Worm (Caenorhabditis elegans) whole organism, mixed stage, embryonic: ENCODE measurements around the gene C54F6.19.

Experiments used
- bed-3 ChIP-seq: fragments of 200-800 bp; sonication (Bioruptor generic); optimal IDR thresholded peaks from 3 replicates; lab custom pipeline; 2018; ENCODE audit warnings: mild to moderate bottlenecking, missing genetic modification characterization, moderate library complexity, missing compliant biosample characterization
- blmp-1 ChIP-seq: fragments of 150-350 bp; optimal IDR thresholded peaks from 2 replicates; lab custom pipeline; 2014; ENCODE audit warnings: missing biosample characterization, missing genetic modification characterization
- ceh-39 ChIP-seq: fragments of 150-350 bp; optimal IDR thresholded peaks from 2 replicates; lab custom pipeline; 2014; ENCODE audit warnings: missing biosample characterization, missing genetic modification characterization
- ceh-83 ChIP-seq: fragments of 200-800 bp; sonication (Bioruptor generic); optimal IDR thresholded peaks from 2 replicates; lab custom pipeline; 2018; ENCODE audit warnings: mild to moderate bottlenecking, missing genetic modification characterization, missing compliant biosample characterization
- ces-1 ChIP-seq: fragments of 150-350 bp; optimal IDR thresholded peaks from 2 replicates; lab custom pipeline; 2014; ENCODE audit warnings: missing biosample characterization, missing genetic modification reagents, missing genetic modification characterization
- cnd-1 ChIP-seq: fragments of 200-800 bp; sonication (Bioruptor generic); optimal IDR thresholded peaks from 2 replicates; lab custom pipeline; 2018; ENCODE audit warnings: mild to moderate bottlenecking, missing genetic modification characterization, missing compliant biosample characterization
- drap-1 ChIP-seq: fragments of 200-800 bp; sonication (Bioruptor generic); optimal IDR thresholded peaks from 3 replicates; lab custom pipeline; 2018; ENCODE audit warnings: mild to moderate bottlenecking, missing genetic modification characterization, missing compliant biosample characterization
- elt-1 ChIP-seq: sonication (generic microtip); optimal IDR thresholded peaks from 2 replicates; lab custom pipeline; 2017; ENCODE audit warnings: missing genetic modification characterization, mild to moderate bottlenecking, missing compliant biosample characterization, antibody characterized with exemption, moderate library complexity, borderline replicate concordance; ENCODE audit not compliant: insufficient read depth
- elt-3 ChIP-seq: fragments of 150-350 bp; optimal IDR thresholded peaks from 2 replicates; lab custom pipeline; 2014; ENCODE audit warnings: missing biosample characterization, missing genetic modification characterization
- flh-1 ChIP-seq: fragments of 200-800 bp; sonication (Bioruptor generic); optimal IDR thresholded peaks from 2 replicates; lab custom pipeline; 2018; ENCODE audit warnings: mild to moderate bottlenecking, missing genetic modification characterization, moderate library complexity, missing compliant biosample characterization
- ham-2 ChIP-seq: fragments of 200-800 bp; sonication (Bioruptor generic); optimal IDR thresholded peaks from 2 replicates; lab custom pipeline; 2018; ENCODE audit warnings: mild to moderate bottlenecking, missing genetic modification characterization, missing compliant biosample characterization
- hlh-1 ChIP-seq: fragments of 150-350 bp; optimal IDR thresholded peaks from 2 replicates; lab custom pipeline; 2014; ENCODE audit warnings: missing biosample characterization, missing genetic modification reagents, missing genetic modification characterization
- lin-13 ChIP-seq: fragments of 150-350 bp; optimal IDR thresholded peaks from 2 replicates; lab custom pipeline; 2014; ENCODE audit warnings: missing biosample characterization, missing genetic modification characterization
- lin-32 ChIP-seq: fragments of 200-800 bp; sonication (Bioruptor generic); optimal IDR thresholded peaks from 2 replicates; lab custom pipeline; 2018; ENCODE audit warnings: mild to moderate bottlenecking, missing genetic modification characterization, missing compliant biosample characterization
- mab-5 ChIP-seq: fragments of 150-350 bp; optimal IDR thresholded peaks from 2 replicates; lab custom pipeline; 2014; ENCODE audit warnings: missing biosample characterization, missing genetic modification characterization
- mep-1 ChIP-seq: fragments of 150-350 bp; optimal IDR thresholded peaks from 2 replicates; lab custom pipeline; 2017; ENCODE audit warnings: missing biosample characterization, missing genetic modification reagents, missing genetic modification characterization, inconsistent platforms
- mls-2 ChIP-seq: sonication (generic microtip); optimal IDR thresholded peaks from 2 replicates; lab custom pipeline; 2016; ENCODE audit warnings: mild to moderate bottlenecking, missing genetic modification characterization, moderate library complexity, missing compliant biosample characterization
- nhr-12 ChIP-seq: fragments of 150-350 bp; optimal IDR thresholded peaks from 2 replicates; lab custom pipeline; 2014; ENCODE audit warnings: missing biosample characterization, missing genetic modification characterization
- nhr-2 ChIP-seq: fragments of 150-350 bp; optimal IDR thresholded peaks from 2 replicates; lab custom pipeline; 2014; ENCODE audit warnings: missing biosample characterization, missing genetic modification characterization
- nhr-237 ChIP-seq: fragments of 150-350 bp; optimal IDR thresholded peaks from 2 replicates; lab custom pipeline; 2014; ENCODE audit warnings: missing biosample characterization, missing genetic modification characterization
- nhr-28 ChIP-seq: fragments of 150-350 bp; optimal IDR thresholded peaks from 2 replicates; lab custom pipeline; 2014; ENCODE audit warnings: missing biosample characterization, missing genetic modification characterization
- nhr-76 ChIP-seq: sonication (generic microtip); optimal IDR thresholded peaks from 2 replicates; lab custom pipeline; 2017; ENCODE audit warnings: missing biosample characterization, missing genetic modification characterization
- pha-4 ChIP-seq: fragments of 150-350 bp; optimal IDR thresholded peaks from 2 replicates; lab custom pipeline; 2018; ENCODE audit warnings: missing biosample characterization, missing genetic modification reagents, missing genetic modification characterization
- sem-2 ChIP-seq: fragments of 200-800 bp; sonication (Bioruptor generic); optimal IDR thresholded peaks from 2 replicates; lab custom pipeline; 2018; ENCODE audit warnings: mild to moderate bottlenecking, missing genetic modification characterization, missing compliant biosample characterization
- snpc-4 ChIP-seq: fragments of 150-350 bp; optimal IDR thresholded peaks from 2 replicates; lab custom pipeline; 2014; ENCODE audit warnings: missing biosample characterization, missing genetic modification characterization
- sptf-1 ChIP-seq: sonication (generic microtip); optimal IDR thresholded peaks from 2 replicates; lab custom pipeline; 2017; ENCODE audit warnings: mild to moderate bottlenecking, missing genetic modification characterization, moderate library complexity, missing compliant biosample characterization
- tbx-8 ChIP-seq: fragments of 200-800 bp; sonication (Bioruptor generic); optimal IDR thresholded peaks from 2 replicates; lab custom pipeline; 2018; ENCODE audit warnings: mild to moderate bottlenecking, missing genetic modification characterization, moderate library complexity, missing compliant biosample characterization
- unc-120 ChIP-seq: sonication (generic microtip); optimal IDR thresholded peaks from 2 replicates; lab custom pipeline; 2017; ENCODE audit warnings: missing genetic modification characterization, missing compliant biosample characterization; ENCODE audit not compliant: poor library complexity, severe bottlenecking
- unc-39 ChIP-seq: fragments of 150-350 bp; optimal IDR thresholded peaks from 2 replicates; lab custom pipeline; 2014; ENCODE audit warnings: missing biosample characterization, missing genetic modification characterization
- zip-8 ChIP-seq: fragments of 150-350 bp; optimal IDR thresholded peaks from 2 replicates; lab custom pipeline; 2014; ENCODE audit warnings: missing biosample characterization, missing genetic modification characterization
- ztf-11 ChIP-seq: fragments of 150-350 bp; optimal IDR thresholded peaks from 2 replicates; lab custom pipeline; 2014; ENCODE audit warnings: missing biosample characterization, missing genetic modification characterization

C54F6.19 gene

DNA sequence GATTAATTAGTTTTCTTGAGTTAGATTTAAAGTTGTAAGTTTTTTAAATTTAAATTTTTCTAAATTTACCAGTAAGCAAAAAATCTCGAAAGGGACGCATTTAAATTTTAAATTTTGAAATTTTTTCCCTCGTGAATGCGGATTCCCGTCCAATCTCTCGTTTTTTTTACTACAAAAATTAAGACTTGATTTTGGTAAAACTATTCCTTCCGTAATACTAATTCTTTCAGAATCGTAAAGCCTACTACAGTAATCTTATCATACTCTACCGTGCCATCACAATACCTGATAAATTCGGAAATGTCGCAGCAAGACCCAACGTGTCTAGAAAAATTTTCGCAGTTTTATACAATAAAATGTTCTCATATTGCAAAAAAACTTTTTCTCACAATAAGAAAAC lies at the start of gene C54F6.19, which contains the start of gene nhx-3:
TSS of gene C54F6.19 (plus strand) at position 301 of the 400 bp plus-strand sequence.
TSS of gene nhx-3 (minus strand) at position 337 of the 400 bp plus-strand sequence.
- TF ChIP-seq blmp-1, result no peak
- TF ChIP-seq nhr-28 (tag; lab: Kevin White, UChicago), result no peak
- TF ChIP-seq nhr-12 (tag; lab: Kevin White, UChicago), result no peak
- no peak for TF ChIP-seq bed-3 (GFP tag; lab: Kevin White, UChicago)

DNA sequence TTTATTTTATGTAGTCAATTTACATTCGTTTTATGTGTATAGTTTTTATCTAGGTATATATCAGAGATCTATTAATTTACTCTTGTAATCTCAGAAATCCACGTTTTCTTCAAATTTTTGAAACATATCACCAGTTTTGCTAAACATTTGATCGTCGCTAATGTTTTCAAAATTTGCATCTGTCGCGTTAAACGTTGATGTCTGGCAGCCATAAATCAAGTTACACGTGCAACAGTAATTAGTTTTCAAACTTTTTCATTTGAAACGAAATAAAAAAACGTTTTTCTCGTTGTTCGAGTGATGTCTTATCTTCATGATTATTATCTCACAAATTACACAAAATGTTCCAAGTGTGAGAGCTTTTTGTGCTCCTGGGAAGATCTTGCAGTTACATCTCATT lies 47.8 kb upstream of the C54F6.19 start, which contains the start of gene srh-79:
TSS of gene srh-79 (plus strand) at position 301 of the 400 bp plus-strand sequence.
- TF ChIP-seq ces-1 (no peak), zip-8 (tag; lab: Kevin White, UChicago) (no peak), cnd-1 (tag; lab: Kevin White, UChicago) (no peak), elt-1 (tag; lab: Kevin White, UChicago) (no peak), snpc-4 (tag; lab: Kevin White, UChicago) (no peak), hlh-1 (tag; lab: Kevin White, UChicago) (no peak), ceh-83 (GFP tag; lab: Kevin White, UChicago) (no peak), ham-2 (no peak), blmp-1 (no peak), nhr-76 (tag; lab: Kevin White, UChicago) (no peak), mls-2 (tag; lab: Kevin White, UChicago) (no peak)

DNA sequence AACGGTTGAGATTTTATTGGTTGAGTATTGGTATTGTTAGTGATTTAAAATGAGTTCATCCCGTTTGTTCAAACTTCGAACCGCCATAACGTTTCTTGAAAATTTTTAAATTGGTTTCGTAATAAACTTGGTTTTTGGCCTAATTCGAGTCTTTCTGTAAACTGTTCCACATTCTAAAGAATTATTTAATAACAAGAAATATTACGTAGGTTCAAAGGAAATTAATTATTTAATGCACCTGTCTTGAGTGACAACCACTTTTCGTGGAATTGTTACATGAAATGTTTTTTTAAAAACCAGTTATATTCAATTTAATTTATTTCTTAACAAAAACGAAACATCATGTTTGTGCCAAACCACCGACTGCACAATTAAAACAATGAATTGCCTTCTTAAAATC lies 44.1 kb upstream of the C54F6.19 start:
- no peak for TF ChIP-seq lin-32 (GFP tag; lab: Kevin White, UChicago)
- no peak for TF ChIP-seq tbx-8
- TF ChIP-seq nhr-28 (tag; lab: Kevin White, UChicago), result no peak
- TF ChIP-seq lin-13 (tag; lab: Kevin White, UChicago), result no peak
- no peak for TF ChIP-seq bed-3 (GFP tag; lab: Kevin White, UChicago)
- no peak for TF ChIP-seq mls-2 (tag; lab: Kevin White, UChicago)
- no peak for TF ChIP-seq elt-3 (tag; lab: Kevin White, UChicago)
- TF ChIP-seq flh-1 (GFP tag; lab: Kevin White, UChicago), result no peak
- TF ChIP-seq ham-2, result no peak
- TF ChIP-seq ceh-83 (GFP tag; lab: Kevin White, UChicago), result no peak
- no peak for TF ChIP-seq pha-4
- no peak for TF ChIP-seq ceh-39 (tag; lab: Kevin White, UChicago)
- TF ChIP-seq sem-2 (GFP tag; lab: Kevin White, UChicago), result no peak
- TF ChIP-seq zip-8 (tag; lab: Kevin White, UChicago), result no peak
- no peak for TF ChIP-seq unc-39 (tag; lab: Kevin White, UChicago)
- TF ChIP-seq elt-1 (tag; lab: Kevin White, UChicago), result no peak
- no peak for TF ChIP-seq blmp-1
- TF ChIP-seq cnd-1 (tag; lab: Kevin White, UChicago), result no peak
- no peak for TF ChIP-seq ztf-11 (tag; lab: Kevin White, UChicago)
- no peak for TF ChIP-seq sptf-1 (tag; lab: Kevin White, UChicago)

DNA sequence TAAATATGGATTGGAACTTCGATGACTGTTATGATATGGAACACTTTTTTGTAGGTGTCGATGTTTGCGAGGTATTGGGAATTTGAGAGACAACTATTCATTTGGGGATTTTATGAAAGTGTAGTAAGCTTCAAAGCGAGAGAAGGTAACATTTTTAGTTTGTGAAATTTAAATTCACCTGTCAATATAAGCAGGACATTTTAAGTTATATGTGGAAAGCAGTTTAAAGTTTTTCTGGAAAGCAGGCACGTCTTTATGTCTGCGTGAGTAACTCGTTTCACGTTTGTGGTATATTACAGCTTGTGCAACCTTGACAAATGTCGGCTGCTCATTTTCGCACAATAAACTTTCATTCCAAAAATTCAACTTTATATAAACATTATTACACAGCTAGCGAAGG lies 41.0 kb upstream of the C54F6.19 start, which contains the start of gene srh-229:
TSS of gene srh-229 (minus strand) at position 101 of the 400 bp plus-strand sequence.
- TF ChIP-seq nhr-2 (tag; lab: Kevin White, UChicago), result no peak
- TF ChIP-seq tbx-8, result no peak
- no peak for TF ChIP-seq zip-8 (tag; lab: Kevin White, UChicago)
- TF ChIP-seq sem-2 (GFP tag; lab: Kevin White, UChicago), result no peak
- TF ChIP-seq mls-2 (tag; lab: Kevin White, UChicago), result no peak
- TF ChIP-seq mab-5 (tag; lab: Kevin White, UChicago), result no peak
- TF ChIP-seq elt-1 (tag; lab: Kevin White, UChicago), result no peak
- TF ChIP-seq snpc-4 (tag; lab: Kevin White, UChicago), result no peak
- no peak for TF ChIP-seq nhr-76 (tag; lab: Kevin White, UChicago)
- no peak for TF ChIP-seq cnd-1 (tag; lab: Kevin White, UChicago)
- TF ChIP-seq blmp-1, result no peak
- TF ChIP-seq, all 35 proteins: peak for 0

DNA sequence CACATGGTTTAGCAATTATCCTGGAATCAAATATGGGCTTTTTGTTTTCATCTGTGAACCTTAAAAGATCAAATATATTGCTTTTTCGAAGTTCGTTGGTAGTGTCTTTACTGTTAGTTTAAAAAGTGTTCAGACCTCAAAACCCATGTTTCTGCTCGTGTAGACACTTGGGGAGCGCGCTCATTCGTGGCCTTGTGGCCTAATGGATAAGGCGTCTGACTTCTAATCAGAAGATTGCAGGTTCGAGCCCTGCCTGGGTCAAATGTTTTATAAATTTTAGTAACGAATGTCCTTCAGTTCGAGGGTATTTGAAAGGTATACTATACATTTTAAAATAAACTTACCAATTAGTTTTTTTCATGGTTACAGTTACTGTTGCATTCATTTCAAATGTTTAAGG lies 39.1 kb upstream of the C54F6.19 start:
- TF ChIP-seq mep-1 (tag; lab: Kevin White, UChicago) (no peak), ham-2 (no peak), mls-2 (tag; lab: Kevin White, UChicago) (no peak), tbx-8 (no peak), ceh-83 (GFP tag; lab: Kevin White, UChicago) (no peak), flh-1 (GFP tag; lab: Kevin White, UChicago) (no peak), sem-2 (GFP tag; lab: Kevin White, UChicago) (no peak), unc-120 (tag; lab: Kevin White, UChicago) (no peak), nhr-2 (tag; lab: Kevin White, UChicago) (no peak), snpc-4 (tag; lab: Kevin White, UChicago) (no peak), elt-3 (tag; lab: Kevin White, UChicago) (no peak), cnd-1 (tag; lab: Kevin White, UChicago) (no peak), unc-39 (tag; lab: Kevin White, UChicago) (no peak), drap-1 (GFP tag; lab: Kevin White, UChicago) (no peak), nhr-237 (no peak), nhr-12 (tag; lab: Kevin White, UChicago) (no peak), nhr-76 (tag; lab: Kevin White, UChicago) (no peak)
